Fruit fly (Drosophila melanogaster): Measurements from ENCODE around the gene RpL3.

DNA sequence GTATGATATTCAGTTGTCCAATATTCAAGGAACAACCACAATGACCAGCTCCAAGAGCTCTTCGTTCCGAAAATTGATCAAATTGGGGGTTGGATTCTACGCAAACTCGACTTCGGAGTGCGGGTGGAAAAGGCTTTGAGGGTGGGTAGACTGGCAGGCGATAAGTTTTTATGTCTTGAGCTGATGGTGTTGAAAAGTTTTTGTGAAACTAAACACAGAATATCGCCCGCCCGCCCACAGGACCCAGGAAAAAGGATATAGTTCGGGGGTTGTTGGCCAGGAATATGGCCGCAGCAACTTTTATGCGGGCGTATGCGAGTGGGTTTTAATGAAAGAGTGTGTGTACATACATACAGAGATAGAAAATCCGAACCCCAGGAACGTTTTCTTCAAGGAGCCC, 41.9 kb downstream of the RpL3 start:
- TF ChIP-seq CG8301 (tag; optimal IDR thresholded peaks at IDR 0.05) = no peak
- TF ChIP-seq CG4496 (GFP tag; IDR thresholded peaks at IDR 0.05) = no peak
- TF ChIP-seq Ets98B (GFP tag; IDR thresholded peaks at IDR 0.05) = no peak
- no peak for TF ChIP-seq CG8159 (tag; optimal IDR thresholded peaks at IDR 0.05)
- TF ChIP-seq CG15710 (tag; optimal IDR thresholded peaks at IDR 0.05) = no peak
- TF ChIP-seq CG17806 (tag; optimal IDR thresholded peaks at IDR 0.05) = no peak
- no peak for TF ChIP-seq Snoo (tag; optimal IDR thresholded peaks at IDR 0.05)
- no peak for TF ChIP-seq CG10348 (GFP tag; IDR thresholded peaks at IDR 0.05)

Measured in whole organism, pupa.